Worm (Caenorhabditis elegans): ENCODE data around the gene F40F8.5.

The F40F8.5 gene

ce11 chrII:11149866-11150685 lies 15.3 kb upstream of the F40F8.5 start:
- TF ChIP-seq klf-2 (GFP tag; conservative IDR thresholded peaks at IDR 0.05) (no peak), med-1 (GFP tag; optimal IDR thresholded peaks at IDR 0.05; ENCODE audit: insufficient read depth) (no peak), ztf-23 (GFP tag; IDR thresholded peaks at IDR 0.05) (no peak), cog-1 (tag; optimal IDR thresholded peaks at IDR 0.05) (no peak), tab-1 (GFP tag; IDR thresholded peaks at IDR 0.05) (no peak), T22C8.4 (GFP tag; IDR thresholded peaks at IDR 0.05) (no peak), ztf-29 (GFP tag; IDR thresholded peaks at IDR 0.05) (no peak), ref-1 (GFP tag; conservative IDR thresholded peaks at IDR 0.05) (no peak), flt-1 (GFP tag; IDR thresholded peaks at IDR 0.05) (no peak)

- no peak for TF ChIP-seq flt-1 (GFP tag; IDR thresholded peaks at IDR 0.05)
- TF ChIP-seq tab-1 (GFP tag; IDR thresholded peaks at IDR 0.05): no peak
- TF ChIP-seq ztf-29 (GFP tag; IDR thresholded peaks at IDR 0.05): no peak
- no peak for TF ChIP-seq klf-2 (GFP tag; conservative IDR thresholded peaks at IDR 0.05)
- TF ChIP-seq ztf-23 (GFP tag; IDR thresholded peaks at IDR 0.05): no peak
- TF ChIP-seq T22C8.4 (GFP tag; IDR thresholded peaks at IDR 0.05): no peak
- no peak for TF ChIP-seq ref-1 (GFP tag; conservative IDR thresholded peaks at IDR 0.05)
- TF ChIP-seq med-1 (GFP tag; optimal IDR thresholded peaks at IDR 0.05; ENCODE audit: insufficient read depth): no peak
- no peak for TF ChIP-seq cog-1 (tag; optimal IDR thresholded peaks at IDR 0.05)
These were observed 7.8 kb upstream of the F40F8.5 start, which contains the start of gene arrd-6 for ce11 chrII:11142571-11142970. arrd-6 (plus strand) TSS chrII:11142739.

- TF ChIP-seq ztf-29 (GFP tag; IDR thresholded peaks at IDR 0.05) (no peak), ref-1 (GFP tag; conservative IDR thresholded peaks at IDR 0.05) (no peak), T22C8.4 (GFP tag; IDR thresholded peaks at IDR 0.05) (no peak), flt-1 (GFP tag; IDR thresholded peaks at IDR 0.05) (no peak), klf-2 (GFP tag; conservative IDR thresholded peaks at IDR 0.05) (no peak), med-1 (GFP tag; optimal IDR thresholded peaks at IDR 0.05; ENCODE audit: insufficient read depth) (no peak), tab-1 (GFP tag; IDR thresholded peaks at IDR 0.05) (no peak), ztf-23 (GFP tag; IDR thresholded peaks at IDR 0.05) (no peak), cog-1 (tag; optimal IDR thresholded peaks at IDR 0.05) (no peak)
These were observed 5.4 kb upstream of the F40F8.5 start, which contains the start of gene F40F8.4 for ce11 chrII:11140140-11140539. F40F8.4 (minus strand) TSS chrII:11140240.

ce11 chrII:11135773-11136172 lies 1.0 kb upstream of the F40F8.5 start:
- TF ChIP-seq ref-1 (GFP tag; conservative IDR thresholded peaks at IDR 0.05): no peak
- no peak for TF ChIP-seq med-1 (GFP tag; optimal IDR thresholded peaks at IDR 0.05; ENCODE audit: insufficient read depth)
- no peak for TF ChIP-seq cog-1 (tag; optimal IDR thresholded peaks at IDR 0.05)
- no peak for TF ChIP-seq flt-1 (GFP tag; IDR thresholded peaks at IDR 0.05)
- no peak for TF ChIP-seq tab-1 (GFP tag; IDR thresholded peaks at IDR 0.05)
- no peak for TF ChIP-seq ztf-29 (GFP tag; IDR thresholded peaks at IDR 0.05)
- TF ChIP-seq klf-2 (GFP tag; conservative IDR thresholded peaks at IDR 0.05): no peak
- no peak for TF ChIP-seq ztf-23 (GFP tag; IDR thresholded peaks at IDR 0.05)
- no peak for TF ChIP-seq T22C8.4 (GFP tag; IDR thresholded peaks at IDR 0.05)

- peak; percentile 10 for TF ChIP-seq cog-1 (tag; optimal IDR thresholded peaks at IDR 0.05)
- no peak for TF ChIP-seq T22C8.4 (GFP tag; IDR thresholded peaks at IDR 0.05)
These were observed 2.2 kb downstream of the F40F8.5 start, which contains the start of gene F40F8.11 for ce11 chrII:11132542-11132941. F40F8.11 (minus strand) TSS chrII:11132590.

ce11 chrII:11129517-11129916 lies 5.2 kb downstream of the F40F8.5 start, which contains the start of gene F40F8.12:
F40F8.12 (plus strand) TSS chrII:11129817.
- TF ChIP-seq T22C8.4 (GFP tag; IDR thresholded peaks at IDR 0.05): no peak
- TF ChIP-seq flt-1 (GFP tag; IDR thresholded peaks at IDR 0.05): no peak
- TF ChIP-seq tab-1 (GFP tag; IDR thresholded peaks at IDR 0.05): no peak
- TF ChIP-seq ztf-23 (GFP tag; IDR thresholded peaks at IDR 0.05): no peak
- no peak for TF ChIP-seq cog-1 (tag; optimal IDR thresholded peaks at IDR 0.05)
- TF ChIP-seq ztf-29 (GFP tag; IDR thresholded peaks at IDR 0.05): no peak
- no peak for TF ChIP-seq ref-1 (GFP tag; conservative IDR thresholded peaks at IDR 0.05)
- no peak for TF ChIP-seq med-1 (GFP tag; optimal IDR thresholded peaks at IDR 0.05; ENCODE audit: insufficient read depth)
- TF ChIP-seq klf-2 (GFP tag; conservative IDR thresholded peaks at IDR 0.05): no peak

- TF ChIP-seq flt-1 (GFP tag; IDR thresholded peaks at IDR 0.05): no peak
- no peak for TF ChIP-seq klf-2 (GFP tag; conservative IDR thresholded peaks at IDR 0.05)
- no peak for TF ChIP-seq T22C8.4 (GFP tag; IDR thresholded peaks at IDR 0.05)
- TF ChIP-seq ref-1 (GFP tag; conservative IDR thresholded peaks at IDR 0.05): no peak
- TF ChIP-seq cog-1 (tag; optimal IDR thresholded peaks at IDR 0.05): no peak
- TF ChIP-seq ztf-29 (GFP tag; IDR thresholded peaks at IDR 0.05): no peak
- TF ChIP-seq med-1 (GFP tag; optimal IDR thresholded peaks at IDR 0.05; ENCODE audit: insufficient read depth): no peak
- no peak for TF ChIP-seq ztf-23 (GFP tag; IDR thresholded peaks at IDR 0.05)
These were observed 5.7 kb downstream of the F40F8.5 start, which contains the start of gene F40F8.3 for ce11 chrII:11128989-11129388. F40F8.3 (plus strand) TSS chrII:11129289.

ce11 chrII:11127364-11127763 lies 7.4 kb downstream of the F40F8.5 start, which contains the start of gene F40F8.1:
F40F8.1 (plus strand) TSS chrII:11127664.
- TF ChIP-seq flt-1 (GFP tag; IDR thresholded peaks at IDR 0.05): no peak
- TF ChIP-seq tab-1 (GFP tag; IDR thresholded peaks at IDR 0.05): no peak
- no peak for TF ChIP-seq ztf-23 (GFP tag; IDR thresholded peaks at IDR 0.05)
- TF ChIP-seq T22C8.4 (GFP tag; IDR thresholded peaks at IDR 0.05): no peak
- no peak for TF ChIP-seq med-1 (GFP tag; optimal IDR thresholded peaks at IDR 0.05; ENCODE audit: insufficient read depth)
- TF ChIP-seq cog-1 (tag; optimal IDR thresholded peaks at IDR 0.05): no peak
- TF ChIP-seq klf-2 (GFP tag; conservative IDR thresholded peaks at IDR 0.05): no peak
- no peak for TF ChIP-seq ref-1 (GFP tag; conservative IDR thresholded peaks at IDR 0.05)
- no peak for TF ChIP-seq ztf-29 (GFP tag; IDR thresholded peaks at IDR 0.05)

ce11 chrII:11126312-11127000 lies 8.3 kb downstream of the F40F8.5 start, which contains the start of the genes rps-9 and lsm-1:
rps-9 (minus strand) TSS chrII:11126362.
lsm-1 (plus strand) TSS chrII:11126950.
- TF ChIP-seq ztf-23 (GFP tag; IDR thresholded peaks at IDR 0.05) (no peak), tab-1 (GFP tag; IDR thresholded peaks at IDR 0.05) (no peak), ztf-29 (GFP tag; IDR thresholded peaks at IDR 0.05) (no peak), cog-1 (tag; optimal IDR thresholded peaks at IDR 0.05) (no peak), flt-1 (GFP tag; IDR thresholded peaks at IDR 0.05) (peak; percentile 46; the same call in 1 of the 2 replicates)
